Worm (Caenorhabditis elegans) whole organism, L1 larva: Measurements from ENCODE around the gene lurp-4.

ENCODE experiments used
- C04F5.9 ChIP-seq: sonication (generic microtip); optimal IDR thresholded peaks from 2 replicates; lab custom pipeline; 2016; ENCODE audit warnings: missing genetic modification characterization, missing compliant biosample characterization
- C34B4.2 ChIP-seq: sonication (generic microtip); optimal IDR thresholded peaks from 2 replicates; lab custom pipeline; 2017; ENCODE audit warnings: mild to moderate bottlenecking, missing genetic modification characterization, missing compliant biosample characterization
- F16B12.6 ChIP-seq: fragments of 150-350 bp; optimal IDR thresholded peaks from 2 replicates; lab custom pipeline; 2014; ENCODE audit warnings: missing biosample characterization, missing genetic modification characterization
- alr-1 ChIP-seq: fragments of 200-800 bp; sonication (Bioruptor generic); optimal IDR thresholded peaks from 2 replicates; lab custom pipeline; 2018; ENCODE audit warnings: borderline replicate concordance, mild to moderate bottlenecking, missing genetic modification characterization, missing compliant biosample characterization
- blmp-1 ChIP-seq: fragments of 150-350 bp; optimal IDR thresholded peaks from 2 replicates; lab custom pipeline; 2014; ENCODE audit warnings: missing biosample characterization, missing genetic modification characterization
- ceh-82 ChIP-seq, 3 experiments: fragments of 150-350 bp in 1 of 3; sonication (generic microtip) in 2 of 3; optimal IDR thresholded peaks; 2 replicates each; lab custom pipeline; 2014 to 2017; ENCODE audit warnings: missing biosample characterization in 3 of 3, missing genetic modification characterization in 3 of 3
- ces-1 ChIP-seq: fragments of 150-350 bp; optimal IDR thresholded peaks from 2 replicates; lab custom pipeline; 2014; ENCODE audit warnings: missing biosample characterization, missing genetic modification reagents, missing genetic modification characterization
- efl-3 ChIP-seq: fragments of 200-800 bp; sonication (Bioruptor generic); optimal IDR thresholded peaks from 2 replicates; lab custom pipeline; 2018; ENCODE audit warnings: mild to moderate bottlenecking, missing genetic modification characterization, missing compliant biosample characterization
- egl-27 ChIP-seq, 2 experiments: fragments of 150-350 bp in 1 of 2; sonication (generic microtip); optimal IDR thresholded peaks; 3 replicates each; lab custom pipeline; 2017 to 2018; ENCODE audit warnings: missing biosample characterization in 2 of 2, missing genetic modification characterization in 2 of 2, missing genetic modification reagents in 2 of 2
- ets-5 ChIP-seq: fragments of 200-800 bp; sonication (Bioruptor generic); IDR thresholded peaks from 2 replicates; pipeline ENCODE4 v1.3.6; 2022; ENCODE audit warnings: missing genetic modification characterization, missing compliant biosample characterization
- fkh-10 ChIP-seq: sonication (generic microtip); optimal IDR thresholded peaks from 2 replicates; lab custom pipeline; 2017; ENCODE audit warnings: missing biosample characterization, missing genetic modification reagents, missing genetic modification characterization
- grh-1 ChIP-seq: fragments of 200-800 bp; sonication (Bioruptor generic); IDR thresholded peaks from 2 replicates; pipeline ENCODE4 v1.3.6; 2022; ENCODE audit warnings: missing genetic modification reagents, missing genetic modification characterization, missing compliant biosample characterization
- hlh-17 ChIP-seq: fragments of 200-800 bp; sonication (Bioruptor generic); optimal IDR thresholded peaks from 2 replicates; lab custom pipeline; 2018; ENCODE audit warnings: missing genetic modification characterization, mild to moderate bottlenecking, missing compliant biosample characterization, moderate library complexity, borderline replicate concordance
- hlh-4 ChIP-seq: sonication (generic microtip); optimal IDR thresholded peaks from 2 replicates; lab custom pipeline; 2016; ENCODE audit warnings: mild to moderate bottlenecking, missing genetic modification characterization, missing compliant biosample characterization
- lin-14 ChIP-seq: fragments of 200-800 bp; sonication (Bioruptor generic); optimal IDR thresholded peaks from 2 replicates; lab custom pipeline; 2018; ENCODE audit warnings: mild to moderate bottlenecking, missing genetic modification characterization, moderate library complexity, missing compliant biosample characterization
- lin-39 ChIP-seq: fragments of 150-350 bp; optimal IDR thresholded peaks from 2 replicates; lab custom pipeline; 2014; ENCODE audit warnings: missing biosample characterization, missing genetic modification reagents, missing genetic modification characterization
- lir-3 ChIP-seq: sonication (generic microtip); optimal IDR thresholded peaks from 2 replicates; lab custom pipeline; 2016; ENCODE audit warnings: mild to moderate bottlenecking, missing genetic modification characterization, moderate library complexity, missing compliant biosample characterization; ENCODE audit not compliant: poor library complexity
- mab-9 ChIP-seq: fragments of 200-800 bp; sonication (Bioruptor generic); IDR thresholded peaks from 2 replicates; pipeline ENCODE4 v1.3.6; 2022; ENCODE audit warnings: missing genetic modification reagents, missing genetic modification characterization, missing compliant biosample characterization
- mdl-1 ChIP-seq, 2 experiments: fragments of 150-350 bp; optimal IDR thresholded peaks; 2 replicates each; lab custom pipeline; 2014 to 2017; ENCODE audit warnings: missing biosample characterization in 2 of 2, missing genetic modification characterization in 2 of 2, inconsistent platforms in 1 of 2
- mep-1 ChIP-seq: fragments of 150-350 bp; optimal IDR thresholded peaks from 2 replicates; lab custom pipeline; 2014; ENCODE audit warnings: missing biosample characterization, missing genetic modification characterization
- nhr-11 ChIP-seq: fragments of 150-350 bp; optimal IDR thresholded peaks from 2 replicates; lab custom pipeline; 2014; ENCODE audit warnings: missing biosample characterization, missing genetic modification characterization
- nhr-20 ChIP-seq: sonication (generic microtip); optimal IDR thresholded peaks from 2 replicates; lab custom pipeline; 2016; ENCODE audit warnings: mild to moderate bottlenecking, missing genetic modification characterization, missing compliant biosample characterization
- nhr-90 ChIP-seq: sonication (generic microtip); optimal IDR thresholded peaks from 2 replicates; lab custom pipeline; 2016; ENCODE audit warnings: mild to moderate bottlenecking, missing genetic modification characterization, missing compliant biosample characterization; ENCODE audit not compliant: poor library complexity
- pag-3 ChIP-seq: sonication (generic microtip); optimal IDR thresholded peaks from 2 replicates; lab custom pipeline; 2017; ENCODE audit warnings: missing genetic modification characterization, mild to moderate bottlenecking, missing compliant biosample characterization, antibody characterized with exemption, borderline replicate concordance; ENCODE audit not compliant: insufficient read depth
- sox-4 ChIP-seq: sonication (generic microtip); optimal IDR thresholded peaks from 2 replicates; lab custom pipeline; 2016; ENCODE audit warnings: missing genetic modification characterization, missing compliant biosample characterization
- sptf-1 ChIP-seq: fragments of 150-350 bp; optimal IDR thresholded peaks from 2 replicates; lab custom pipeline; 2014; ENCODE audit warnings: missing biosample characterization, missing genetic modification characterization
- swsn-7 ChIP-seq: sonication (generic microtip); optimal IDR thresholded peaks from 2 replicates; lab custom pipeline; 2016; ENCODE audit warnings: missing genetic modification characterization, missing compliant biosample characterization

lurp-4 gene

DNA sequence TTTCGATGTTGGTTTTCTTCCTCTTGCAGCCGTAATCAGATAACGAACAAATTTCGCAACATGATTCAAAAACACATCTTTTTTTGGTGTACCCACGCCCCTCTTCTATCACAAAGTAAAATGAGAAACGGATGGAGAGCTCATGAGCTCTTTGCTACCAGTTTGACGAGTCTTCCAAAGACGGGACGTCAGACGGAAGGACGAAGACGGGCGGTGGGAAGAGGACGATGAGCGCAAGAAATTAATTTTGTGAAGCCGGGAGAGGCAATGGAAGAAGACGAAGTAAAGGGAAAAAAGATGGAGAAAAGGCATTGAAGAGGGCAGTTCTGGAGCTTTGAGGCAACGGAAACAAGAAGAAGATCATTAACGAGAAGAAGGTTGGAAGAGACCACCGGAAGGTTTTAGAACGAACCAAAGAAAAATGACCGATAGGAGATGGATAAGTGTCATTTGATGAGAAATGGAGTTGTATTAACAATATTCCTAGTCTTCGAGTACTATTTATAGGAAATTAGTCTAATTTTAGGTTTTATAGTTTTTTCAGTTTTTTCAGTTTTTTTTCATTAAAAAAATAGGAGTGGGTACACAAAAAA is 19.2 kb downstream of the lurp-4 start:
- TF ChIP-seq lin-14, result peak; percentile 69
- peak in 1 of 3 experiments; percentile 12 for TF ChIP-seq ceh-82 (tag; optimal IDR thresholded peaks at IDR 0.05; lab: Kevin White, UChicago)
- no peak for TF ChIP-seq F16B12.6 (tag; lab: Kevin White, UChicago)

ce11 chrV:13112937-13113497 is 20.6 kb downstream of the lurp-4 start:
- TF ChIP-seq lin-14, result peak; percentile 8
- no peak for TF ChIP-seq alr-1
- peak; percentile 10 for TF ChIP-seq fkh-10 (GFP tag; lab: Kevin White, UChicago)
- TF ChIP-seq hlh-4 (tag; lab: Kevin White, UChicago), result no peak
- peak; percentile 12 for TF ChIP-seq ces-1 (GFP tag; lab: Kevin White, UChicago)
- TF ChIP-seq egl-27 (tag; optimal IDR thresholded peaks at IDR 0.05; lab: Kevin White, UChicago), result no peak

- TF ChIP-seq lin-14, result peak; percentile 37
- no peak for TF ChIP-seq mdl-1 (tag; optimal IDR thresholded peaks at IDR 0.05; lab: Kevin White, UChicago)
These were observed 22.2 kb downstream of the lurp-4 start for ce11 chrV:13114552-13115237.

DNA sequence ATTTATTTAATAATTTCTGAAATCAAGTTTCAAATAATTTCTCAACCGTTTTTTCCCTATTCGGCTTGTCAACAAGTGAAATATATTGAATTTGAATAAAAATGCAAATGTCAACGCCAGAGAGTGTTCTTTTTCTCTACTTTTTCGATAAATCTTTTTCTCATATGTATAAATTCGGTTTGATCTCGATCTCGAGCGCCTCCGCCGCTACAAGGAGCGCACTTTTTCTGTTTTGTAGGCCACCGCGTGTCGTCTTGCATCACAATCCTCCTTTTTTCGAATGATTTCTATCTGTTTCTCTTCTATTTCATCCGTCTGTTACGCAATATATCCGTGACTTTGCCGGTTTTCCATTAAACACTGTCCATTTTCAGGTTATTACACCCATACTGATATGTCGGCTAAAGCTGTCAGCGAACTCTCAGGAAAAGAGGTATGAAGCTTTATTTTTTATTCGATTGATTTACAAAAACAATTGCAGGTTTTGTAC is 23.7 kb downstream of the lurp-4 start, which contains the start of gene acly-2:
Gene acly-2 (plus strand): TSS at position 375 of the 490 bp plus-strand sequence.
- peak; percentile 62 for TF ChIP-seq blmp-1
- TF ChIP-seq fkh-10 (GFP tag; lab: Kevin White, UChicago), result no peak
- TF ChIP-seq mep-1 (tag; lab: Kevin White, UChicago), result peak; percentile 14
- TF ChIP-seq lin-14, result peak; percentile 2

- TF ChIP-seq sox-4 (tag; lab: Kevin White, UChicago) (no peak), nhr-20 (tag; lab: Kevin White, UChicago) (no peak), pag-3 (tag; lab: Kevin White, UChicago) (no peak), C04F5.9 (no peak), C34B4.2 (tag; lab: Kevin White, UChicago) (no peak), lin-39 (tag; lab: Kevin White, UChicago) (no peak), sptf-1 (tag; lab: Kevin White, UChicago) (no peak), ets-5 (no peak)
These were observed 27.6 kb downstream of the lurp-4 start, which contains the start of gene max-1 for ce11 chrV:13120097-13120496. TSS of gene max-1 (minus strand) at chrV:13120220.

DNA sequence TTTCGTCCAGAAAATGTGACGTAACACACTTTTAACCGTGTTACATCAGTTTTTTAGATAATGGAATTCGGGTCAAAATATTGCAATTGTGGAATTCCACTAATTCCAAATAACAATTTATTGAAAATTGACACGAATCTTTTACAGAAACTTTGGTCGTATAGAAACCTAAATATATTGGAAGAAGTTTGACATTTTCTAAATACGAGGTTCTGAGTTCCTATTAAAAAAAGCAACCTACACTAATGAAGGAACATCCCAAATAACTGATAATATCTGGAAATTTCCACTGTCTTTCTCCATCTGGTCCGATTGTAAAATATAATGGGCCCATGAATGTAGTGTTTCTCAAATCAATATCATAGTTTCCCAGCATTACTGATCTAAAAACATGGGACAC is 28.8 kb downstream of the lurp-4 start:
- TF ChIP-seq grh-1 (GFP tag; lab: Robert Waterston, UW), result no peak
- no peak for TF ChIP-seq nhr-11 (tag; lab: Kevin White, UChicago)
- no peak for TF ChIP-seq sptf-1 (tag; lab: Kevin White, UChicago)
- no peak for TF ChIP-seq egl-27 (tag; optimal IDR thresholded peaks at IDR 0.05; lab: Kevin White, UChicago)
- no peak for TF ChIP-seq nhr-90
- TF ChIP-seq lin-39 (tag; lab: Kevin White, UChicago), result no peak
- TF ChIP-seq efl-3, result no peak
- TF ChIP-seq hlh-17 (GFP tag; lab: Kevin White, UChicago), result no peak
- TF ChIP-seq F16B12.6 (tag; lab: Kevin White, UChicago), result no peak
- TF ChIP-seq swsn-7 (tag; lab: Kevin White, UChicago), result no peak
- TF ChIP-seq mab-9 (GFP tag; lab: Robert Waterston, UW), result no peak
- TF ChIP-seq lir-3 (tag; lab: Kevin White, UChicago), result no peak
